Fruit fly (Drosophila melanogaster): ENCODE results near the gene CycT.
A peak's percentile ranks its signal among the peaks of the same experiment; 100 is the strongest.

The CycT gene

dm6 chr3L:17557215-17557904, at the start of gene CycT (continued):
- no peak for TF ChIP-seq dysf (GFP tag; IDR thresholded peaks at IDR 0.05)
- no peak for TF ChIP-seq ash1 (GFP tag; optimal IDR thresholded peaks at IDR 0.05)
- no peak for TF ChIP-seq CG7745 (tag; optimal IDR thresholded peaks at IDR 0.05)
- no peak for TF ChIP-seq CG10959 (GFP tag; IDR thresholded peaks at IDR 0.05)
- TF ChIP-seq pzg (GFP tag; optimal IDR thresholded peaks at IDR 0.05): peak; percentile 84
- no peak for TF ChIP-seq CG4730 (GFP tag; IDR thresholded peaks at IDR 0.05)
- peak; percentile 58 for TF ChIP-seq CG9727 (GFP tag; optimal IDR thresholded peaks at IDR 0.05)
- TF ChIP-seq org-1 (GFP tag; optimal IDR thresholded peaks at IDR 0.05): no peak
- peak; percentile 24 for TF ChIP-seq fd3F (GFP tag; optimal IDR thresholded peaks at IDR 0.05)
- TF ChIP-seq CG6813 (GFP tag; optimal IDR thresholded peaks at IDR 0.05): no peak
- no peak for TF ChIP-seq CG3065 (GFP tag; optimal IDR thresholded peaks at IDR 0.05)
- TF ChIP-seq CoRest (tag; optimal IDR thresholded peaks at IDR 0.05): peak; percentile 23
- peak; percentile 66 for TF ChIP-seq CG10267 (tag; optimal IDR thresholded peaks at IDR 0.05)
- TF ChIP-seq CG17359 (tag; optimal IDR thresholded peaks at IDR 0.05): peak; percentile 15
- peak; percentile 62 for TF ChIP-seq BtbVII (GFP tag; optimal IDR thresholded peaks at IDR 0.05)
- no peak for TF ChIP-seq Ravus (GFP tag; IDR thresholded peaks at IDR 0.05)
- TF ChIP-seq bab2 (GFP tag; optimal IDR thresholded peaks at IDR 0.05): no peak
- no peak for TF ChIP-seq sc (optimal IDR thresholded peaks at IDR 0.05)
- TF ChIP-seq sc (GFP tag; optimal IDR thresholded peaks at IDR 0.05): no peak
- TF ChIP-seq CG2199 (GFP tag; IDR thresholded peaks at IDR 0.05): peak; percentile 37; the same call in 1 of the 3 replicates
- no peak for TF ChIP-seq Blimp-1 (GFP tag; optimal IDR thresholded peaks at IDR 0.05)
- no peak for TF ChIP-seq NFAT (GFP tag; IDR thresholded peaks at IDR 0.05)
- no peak for TF ChIP-seq Mrtf (GFP tag; IDR thresholded peaks at IDR 0.05)
- no peak for TF ChIP-seq wor (GFP tag; IDR thresholded peaks at IDR 0.05)
- TF ChIP-seq CG10543 (GFP tag; optimal IDR thresholded peaks at IDR 0.05): peak; percentile 81
- TF ChIP-seq al (GFP tag; IDR thresholded peaks at IDR 0.05): no peak
- peak; percentile 91 for TF ChIP-seq Dll (GFP tag; IDR thresholded peaks at IDR 0.05; ENCODE audit: partially characterized antibody)
- TF ChIP-seq Oli (tag; optimal IDR thresholded peaks at IDR 0.05): no peak
- peak; percentile 89; the same call in 1 of the 2 replicates for TF ChIP-seq CG42726 (GFP tag; IDR thresholded peaks at IDR 0.05; ENCODE audit: partially characterized antibody)
- no peak for TF ChIP-seq CG11696 (GFP tag; IDR thresholded peaks at IDR 0.05)
- TF ChIP-seq tup (GFP tag; optimal IDR thresholded peaks at IDR 0.05): no peak
- TF ChIP-seq Elba2 (GFP tag; optimal IDR thresholded peaks at IDR 0.05): no peak
- peak; percentile 5 for TF ChIP-seq CG1529 (GFP tag; optimal IDR thresholded peaks at IDR 0.05)
- TF ChIP-seq CG31388 (GFP tag; optimal IDR thresholded peaks at IDR 0.05): no peak
- no peak for TF ChIP-seq rib (GFP tag; IDR thresholded peaks at IDR 0.05)
- TF ChIP-seq Sry-δ (GFP tag; optimal IDR thresholded peaks at IDR 0.05): peak; percentile 76
- TF ChIP-seq Six4 (GFP tag; optimal IDR thresholded peaks at IDR 0.05): no peak
- TF ChIP-seq slbo (GFP tag; IDR thresholded peaks at IDR 0.05): 0 out of 2 replicates have a peak, but pooled peaks have one; percentile 12
- TF ChIP-seq HmgZ (tag; optimal IDR thresholded peaks at IDR 0.05): peak; percentile 63
- TF ChIP-seq kni (GFP tag; optimal IDR thresholded peaks at IDR 0.05): peak; percentile 71
- peak; percentile 42 for TF ChIP-seq CG2712 (tag; optimal IDR thresholded peaks at IDR 0.05)
- TF ChIP-seq C15 (GFP tag; IDR thresholded peaks at IDR 0.05): no peak
- no peak for TF ChIP-seq hth (optimal IDR thresholded peaks at IDR 0.05)
- no peak for TF ChIP-seq CG2202 (tag; optimal IDR thresholded peaks at IDR 0.05)
- peak; percentile 37 for TF ChIP-seq gfzf (GFP tag; optimal IDR thresholded peaks at IDR 0.05)
- no peak for TF ChIP-seq cad (GFP tag; optimal IDR thresholded peaks at IDR 0.05)
- TF ChIP-seq CG3407 (GFP tag; optimal IDR thresholded peaks at IDR 0.05): peak; percentile 32
- no peak for TF ChIP-seq otp (GFP tag; IDR thresholded peaks at IDR 0.05)
- TF ChIP-seq mirr (GFP tag; optimal IDR thresholded peaks at IDR 0.05): peak; percentile 79
- TF ChIP-seq croc (GFP tag; conservative IDR thresholded peaks at IDR 0.05): no peak
- TF ChIP-seq nom (GFP tag; optimal IDR thresholded peaks at IDR 0.05): peak; percentile 79
